Fruit fly (Drosophila melanogaster) whole organism, embryonic: ENCODE results near the gene Nse1.

ENCODE experiments used
- Atf6 ChIP-seq: fragments of 200-800 bp; sonication (Bioruptor generic); IDR thresholded peaks from 2 replicates; pipeline ENCODE4 v1.3.6; 2022; ENCODE audit warnings: missing biosample characterization, missing genetic modification characterization
- CG10565 ChIP-seq: fragments of 200-800 bp; sonication (Bioruptor generic); optimal IDR thresholded peaks from 3 replicates; lab custom pipeline; 2016; ENCODE audit warnings: missing biosample characterization, mild to moderate bottlenecking, missing genetic modification characterization
- CG10979 ChIP-seq: fragments of 200-800 bp; sonication (Bioruptor generic); optimal IDR thresholded peaks from 2 replicates; lab custom pipeline; 2018; ENCODE audit warnings: missing biosample characterization, mild to moderate bottlenecking, missing genetic modification characterization, moderate library complexity
- CG12155 ChIP-seq: fragments of 200-800 bp; sonication (Bioruptor generic); optimal IDR thresholded peaks from 3 replicates; lab custom pipeline; 2016; ENCODE audit warnings: missing biosample characterization, missing genetic modification characterization
- CG12659 ChIP-seq: fragments of 200-800 bp; sonication (Bioruptor generic); optimal IDR thresholded peaks from 3 replicates; lab custom pipeline; 2017; ENCODE audit warnings: mild to moderate bottlenecking, missing biosample characterization, missing genetic modification reagents, missing genetic modification characterization
- CG13894 ChIP-seq: fragments of 200-800 bp; sonication (Bioruptor generic); optimal IDR thresholded peaks from 3 replicates; lab custom pipeline; 2018; ENCODE audit warnings: missing biosample characterization, mild to moderate bottlenecking, missing genetic modification characterization, moderate library complexity
- CG1603 ChIP-seq: fragments of 200-800 bp; sonication (Bioruptor generic); optimal IDR thresholded peaks from 2 replicates; lab custom pipeline; 2019; ENCODE audit warnings: missing biosample characterization, mild to moderate bottlenecking, missing genetic modification characterization, moderate library complexity
- CG17359 ChIP-seq: fragments of 200-800 bp; sonication (Bioruptor generic); optimal IDR thresholded peaks from 3 replicates; lab custom pipeline; 2018; ENCODE audit warnings: missing biosample characterization, mild to moderate bottlenecking, missing genetic modification characterization, moderate library complexity
- CG18262 ChIP-seq: fragments of 200-800 bp; optimal IDR thresholded peaks from 3 replicates; lab custom pipeline; 2019; ENCODE audit warnings: missing biosample characterization, mild to moderate bottlenecking, missing genetic modification characterization, moderate library complexity
- CG2199 ChIP-seq: fragments of 200-800 bp; sonication (Bioruptor generic); IDR thresholded peaks from 3 replicates; pipeline ENCODE4 v1.3.6; 2022; ENCODE audit warnings: missing biosample characterization, missing genetic modification characterization
- CG2678 ChIP-seq: fragments of 200-800 bp; sonication (Bioruptor generic); optimal IDR thresholded peaks from 3 replicates; lab custom pipeline; 2019; ENCODE audit warnings: missing biosample characterization, mild to moderate bottlenecking, missing genetic modification characterization, moderate library complexity
- CG5180 ChIP-seq: fragments of 200-800 bp; sonication (Bioruptor generic); optimal IDR thresholded peaks from 3 replicates; lab custom pipeline; 2017; ENCODE audit warnings: missing biosample characterization, missing genetic modification characterization, mild to moderate bottlenecking, moderate library complexity, missing genetic modification reagents
- CG5953 ChIP-seq: fragments of 200-800 bp; sonication (Bioruptor generic); IDR thresholded peaks from 2 replicates; pipeline ENCODE4 v1.3.6; 2022; ENCODE audit warnings: missing biosample characterization, missing genetic modification characterization
- CG7839 ChIP-seq: fragments of 200-800 bp; sonication (Bioruptor generic); optimal IDR thresholded peaks from 3 replicates; lab custom pipeline; 2018; ENCODE audit warnings: missing biosample characterization, mild to moderate bottlenecking, missing genetic modification characterization, moderate library complexity
- CG8359 ChIP-seq: fragments of 200-800 bp; sonication (Bioruptor generic); optimal IDR thresholded peaks from 2 replicates; lab custom pipeline; 2017; ENCODE audit warnings: missing biosample characterization, mild to moderate bottlenecking, missing genetic modification characterization, borderline replicate concordance
- CG8388 ChIP-seq: fragments of 200-800 bp; sonication (Bioruptor generic); optimal IDR thresholded peaks from 2 replicates; lab custom pipeline; 2019; ENCODE audit warnings: missing biosample characterization, mild to moderate bottlenecking, missing genetic modification characterization, moderate library complexity
- CG9876 ChIP-seq: fragments of 200-800 bp; sonication (Bioruptor generic); optimal IDR thresholded peaks from 2 replicates; lab custom pipeline; 2016; ENCODE audit warnings: missing biosample characterization, missing genetic modification characterization
- CTCF ChIP-seq: fragments of 200-800 bp; sonication (Bioruptor generic); optimal IDR thresholded peaks from 2 replicates; lab custom pipeline; 2017; ENCODE audit warnings: missing biosample characterization, mild to moderate bottlenecking, missing genetic modification characterization, moderate library complexity
- D ChIP-seq, 2 experiments: fragments of 200-800 bp in 1 of 2; fragments of >200 bp in 1 of 2; sonication (Bioruptor generic) in 1 of 2; optimal IDR thresholded peaks; 2 replicates in 1 of 2; 3 replicates in 1 of 2; lab custom pipeline; 2017; ENCODE audit warnings: mild to moderate bottlenecking in 1 of 2, missing biosample characterization in 1 of 2, missing genetic modification characterization in 1 of 2, missing genetic modification reagents in 1 of 2
- Deaf1 ChIP-seq: fragments of 200-800 bp; optimal IDR thresholded peaks from 3 replicates; lab custom pipeline; 2019; ENCODE audit warnings: missing biosample characterization, mild to moderate bottlenecking, missing genetic modification characterization, moderate library complexity
- Dfd ChIP-seq, 2 experiments: fragments of >200 bp; optimal IDR thresholded peaks; 2 replicates each; lab custom pipeline; 2017; ENCODE audit warnings: missing biosample characterization in 2 of 2, missing genetic modification characterization in 2 of 2
- Doc2 ChIP-seq: fragments of 200-800 bp; sonication (Bioruptor generic); IDR thresholded peaks from 2 replicates; pipeline ENCODE4 v1.3.6; 2022; ENCODE audit warnings: missing biosample characterization, missing genetic modification characterization
- Fer3 ChIP-seq: fragments of 200-800 bp; sonication (Bioruptor generic); optimal IDR thresholded peaks from 2 replicates; lab custom pipeline; 2018; ENCODE audit warnings: missing biosample characterization, mild to moderate bottlenecking, missing genetic modification characterization, moderate library complexity
- MBD-R2 ChIP-seq: fragments of 200-800 bp; sonication (Bioruptor generic); IDR thresholded peaks from 2 replicates; pipeline ENCODE4 v1.3.6; 2022; ENCODE audit warnings: missing biosample characterization, missing genetic modification characterization
- Nf-YB ChIP-seq: fragments of 200-800 bp; sonication (Bioruptor generic); optimal IDR thresholded peaks from 3 replicates; lab custom pipeline; 2019; ENCODE audit warnings: missing biosample characterization, mild to moderate bottlenecking, missing genetic modification characterization, moderate library complexity
- Oaz ChIP-seq: fragments of 200-800 bp; sonication (Bioruptor generic); IDR thresholded peaks from 2 replicates; pipeline ENCODE4 v1.3.6; 2022; ENCODE audit warnings: missing biosample characterization, missing genetic modification characterization
- Spps ChIP-seq: fragments of 200-800 bp; sonication (Bioruptor generic); optimal IDR thresholded peaks from 2 replicates; lab custom pipeline; 2018; ENCODE audit warnings: missing biosample characterization, mild to moderate bottlenecking, missing genetic modification characterization
- TFAM ChIP-seq: fragments of 200-800 bp; sonication (Bioruptor generic); optimal IDR thresholded peaks from 2 replicates; lab custom pipeline; 2017; ENCODE audit warnings: missing biosample characterization, missing genetic modification characterization, inconsistent platforms
- Taf1 ChIP-seq: fragments of 200-800 bp; sonication (Bioruptor generic); IDR thresholded peaks from 2 replicates; pipeline ENCODE4 v1.3.6; 2022; ENCODE audit warnings: missing biosample characterization, missing genetic modification characterization
- Trl ChIP-seq, 3 experiments: fragments of >200 bp in 2 of 3; fragments of 200-800 bp in 1 of 3; sonication (Bioruptor generic) in 1 of 3; optimal IDR thresholded peaks; 2 replicates in 1 of 3; 3 replicates in 2 of 3; lab custom pipeline; 2016 to 2017; ENCODE audit warnings: missing biosample characterization in 1 of 3, missing genetic modification characterization in 1 of 3
- ash1 ChIP-seq: fragments of 200-800 bp; sonication (Bioruptor generic); optimal IDR thresholded peaks from 2 replicates; lab custom pipeline; 2018; ENCODE audit warnings: missing biosample characterization, mild to moderate bottlenecking, missing genetic modification characterization
- ato ChIP-seq: fragments of 200-800 bp; sonication (Bioruptor generic); IDR thresholded peaks from 2 replicates; pipeline ENCODE4 v1.3.6; 2022; ENCODE audit warnings: missing biosample characterization, missing genetic modification characterization; ENCODE audit not compliant: partially characterized antibody
- bcd ChIP-seq: fragments of 200-800 bp; sonication (Bioruptor generic); optimal IDR thresholded peaks from 2 replicates; lab custom pipeline; 2017; ENCODE audit warnings: missing biosample characterization, mild to moderate bottlenecking, missing genetic modification characterization
- bigmax ChIP-seq: fragments of 200-800 bp; sonication (Bioruptor generic); optimal IDR thresholded peaks from 2 replicates; lab custom pipeline; 2018; ENCODE audit warnings: missing biosample characterization, mild to moderate bottlenecking, missing genetic modification characterization
- caup ChIP-seq: fragments of 200-800 bp; sonication (Bioruptor generic); optimal IDR thresholded peaks from 3 replicates; lab custom pipeline; 2017; ENCODE audit warnings: missing biosample characterization, mild to moderate bottlenecking, missing genetic modification characterization, moderate library complexity; ENCODE audit not compliant: severe bottlenecking
- chif ChIP-seq, 2 experiments: fragments of 200-800 bp; sonication (Bioruptor generic); optimal IDR thresholded peaks; 3 replicates each; lab custom pipeline; 2016; ENCODE audit warnings: missing biosample characterization in 2 of 2, missing genetic modification characterization in 2 of 2
- da ChIP-seq: fragments of 200-800 bp; sonication (Bioruptor generic); optimal IDR thresholded peaks from 2 replicates; lab custom pipeline; 2016; ENCODE audit warnings: missing biosample characterization, missing genetic modification characterization
- fd102C ChIP-seq: fragments of 200-800 bp; sonication (Bioruptor generic); optimal IDR thresholded peaks from 2 replicates; lab custom pipeline; 2018; ENCODE audit warnings: missing biosample characterization, mild to moderate bottlenecking, missing genetic modification characterization, moderate library complexity
- fru ChIP-seq: fragments of >200 bp; optimal IDR thresholded peaks from 2 replicates; lab custom pipeline; 2017
- gsb ChIP-seq: fragments of 200-800 bp; sonication (Bioruptor generic); IDR thresholded peaks from 2 replicates; pipeline ENCODE4 v1.3.6; 2022; ENCODE audit warnings: missing biosample characterization, missing genetic modification characterization
- gt ChIP-seq: fragments of 200-800 bp; sonication (Bioruptor generic); IDR thresholded peaks from 2 replicates; pipeline ENCODE4 v1.3.6; 2022; ENCODE audit warnings: missing biosample characterization, missing genetic modification characterization
- ind ChIP-seq: fragments of 200-800 bp; sonication (Bioruptor generic); optimal IDR thresholded peaks from 3 replicates; lab custom pipeline; 2016; ENCODE audit warnings: missing biosample characterization, missing genetic modification characterization
- oc ChIP-seq: fragments of 200-800 bp; sonication (Bioruptor generic); optimal IDR thresholded peaks from 2 replicates; lab custom pipeline; 2018; ENCODE audit warnings: missing biosample characterization, mild to moderate bottlenecking, missing genetic modification characterization, moderate library complexity
- onecut ChIP-seq: fragments of 200-800 bp; sonication (Bioruptor generic); IDR thresholded peaks from 2 replicates; pipeline ENCODE4 v1.3.6; 2022; ENCODE audit warnings: missing biosample characterization, missing genetic modification characterization
- pum ChIP-seq: fragments of 200-800 bp; sonication (Bioruptor generic); optimal IDR thresholded peaks from 2 replicates; lab custom pipeline; 2016; ENCODE audit warnings: missing biosample characterization, missing genetic modification characterization
- repo ChIP-seq: fragments of 200-800 bp; sonication (Bioruptor generic); optimal IDR thresholded peaks from 2 replicates; lab custom pipeline; 2016; ENCODE audit warnings: missing biosample characterization, missing genetic modification characterization
- sna ChIP-seq: fragments of 200-800 bp; sonication (Bioruptor generic); IDR thresholded peaks from 2 replicates; pipeline ENCODE4 v1.3.6; 2022; ENCODE audit warnings: missing biosample characterization, missing genetic modification characterization; ENCODE audit not compliant: partially characterized antibody
- ttk ChIP-seq: fragments of 200-800 bp; sonication (Bioruptor generic); IDR thresholded peaks from 2 replicates; pipeline ENCODE4 v2.1.2; 2022; ENCODE audit warnings: missing biosample characterization, missing genetic modification characterization
- zf30C ChIP-seq: fragments of 200-800 bp; sonication (Bioruptor generic); optimal IDR thresholded peaks from 3 replicates; lab custom pipeline; 2018; ENCODE audit warnings: missing biosample characterization, mild to moderate bottlenecking, missing genetic modification characterization

The Nse1 gene

DNA sequence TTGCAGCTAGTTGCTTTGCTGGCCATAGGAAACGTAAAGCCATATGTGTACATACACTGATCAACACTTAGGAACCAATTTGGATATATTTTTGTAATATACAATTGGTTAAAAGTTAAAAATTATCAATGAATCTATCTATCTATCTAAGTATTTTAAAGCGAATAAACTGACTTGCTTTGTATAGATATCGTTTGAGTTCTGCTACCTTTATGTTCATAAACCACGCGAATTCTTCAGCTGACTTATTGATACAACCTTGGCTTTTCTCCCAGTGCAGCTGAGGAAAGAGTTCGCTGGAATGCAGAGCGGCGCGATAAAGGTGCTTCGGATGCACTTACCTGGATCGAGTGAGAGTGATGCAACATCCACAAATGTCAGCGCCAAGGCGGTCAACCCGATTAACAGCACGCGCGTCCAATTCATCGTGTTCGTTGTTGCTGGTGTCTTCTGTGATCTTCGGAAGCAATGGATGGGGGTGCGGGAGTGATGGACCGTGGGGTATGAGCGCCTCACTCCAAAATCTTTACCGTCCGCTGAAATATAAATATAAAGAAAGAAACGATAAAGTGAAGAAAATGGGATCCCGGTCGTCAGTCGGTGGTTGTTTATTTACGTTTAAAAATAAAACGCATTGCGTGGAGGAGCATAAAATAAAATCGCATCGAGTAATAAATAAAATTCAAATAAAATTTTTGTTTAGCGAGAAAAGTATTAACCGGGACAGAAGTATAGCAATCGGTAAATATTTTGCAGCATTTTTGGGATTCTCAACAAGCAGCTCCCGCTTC, 24.2 kb upstream of the Nse1 start (continued):
- no peak for TF ChIP-seq Dfd (GFP tag; optimal IDR thresholded peaks at IDR 0.05; lab: Kevin White, UChicago)
- TF ChIP-seq oc (tag; lab: Kevin White, UChicago), result peak; percentile 1
- no peak for TF ChIP-seq Oaz (GFP tag; lab: Robert Waterston, UW)
- no peak for TF ChIP-seq chif (GFP tag; optimal IDR thresholded peaks at IDR 0.05; lab: Kevin White, UChicago)
- no peak for TF ChIP-seq CG2678 (tag; lab: Kevin White, UChicago)
- TF ChIP-seq da (GFP tag; lab: Kevin White, UChicago), result no peak
- no peak for TF ChIP-seq ash1 (GFP tag; lab: Kevin White, UChicago)
- TF ChIP-seq Doc2 (GFP tag; lab: Robert Waterston, UW), result no peak
- no peak for TF ChIP-seq CG13894
- no peak for TF ChIP-seq gsb (GFP tag; lab: Robert Waterston, UW)
- TF ChIP-seq CG9876 (GFP tag; lab: Kevin White, UChicago), result no peak
- TF ChIP-seq Taf1, result no peak
- TF ChIP-seq fd102C (GFP tag; lab: Kevin White, UChicago), result no peak
- TF ChIP-seq sna, result no peak
- TF ChIP-seq CTCF (GFP tag; lab: Kevin White, UChicago), result no peak
- TF ChIP-seq ind (GFP tag; lab: Kevin White, UChicago), result no peak
- no peak for TF ChIP-seq CG10565 (GFP tag; lab: Kevin White, UChicago)
- no peak for TF ChIP-seq D (optimal IDR thresholded peaks at IDR 0.05; lab: Kevin White, UChicago)
- no peak for TF ChIP-seq D (GFP tag; optimal IDR thresholded peaks at IDR 0.05; lab: Kevin White, UChicago)
- 0 out of 3 replicates have a peak, but pooled peaks have one; percentile 28 for TF ChIP-seq CG2199 (GFP tag; lab: Robert Waterston, UW)
- no peak for TF ChIP-seq CG5953
- TF ChIP-seq CG12155, result no peak
- no peak for TF ChIP-seq bigmax (GFP tag; lab: Kevin White, UChicago)
- TF ChIP-seq Spps (tag; lab: Kevin White, UChicago), result no peak
- TF ChIP-seq fru (lab: Kevin White, UChicago), result no peak
- TF ChIP-seq CG5180 (GFP tag; lab: Kevin White, UChicago), result no peak
- TF ChIP-seq Nf-YB (GFP tag; lab: Kevin White, UChicago), result no peak
- TF ChIP-seq bcd, result no peak
- TF ChIP-seq CG17359 (tag; lab: Kevin White, UChicago), result peak; percentile 31
- no peak for TF ChIP-seq CG12659 (GFP tag; lab: Kevin White, UChicago)
- TF ChIP-seq ato (GFP tag; lab: Robert Waterston, UW), result no peak
- TF ChIP-seq gt (GFP tag; lab: Robert Waterston, UW), result no peak
- TF ChIP-seq Atf6 (GFP tag; lab: Robert Waterston, UW), result no peak
- TF ChIP-seq pum (GFP tag; lab: Kevin White, UChicago), result no peak
- peak; percentile 5 for TF ChIP-seq CG8388 (GFP tag; lab: Kevin White, UChicago)
- TF ChIP-seq CG18262 (tag; lab: Kevin White, UChicago), result peak; percentile 13
- no peak for TF ChIP-seq MBD-R2 (GFP tag; lab: Robert Waterston, UW)
- TF ChIP-seq TFAM (GFP tag; lab: Kevin White, UChicago), result no peak
- TF ChIP-seq CG8359 (GFP tag; lab: Kevin White, UChicago), result peak; percentile 27
- TF ChIP-seq Fer3 (tag; lab: Kevin White, UChicago), result no peak
- peak; percentile 50 for TF ChIP-seq CG1603 (tag; lab: Kevin White, UChicago)
- TF ChIP-seq zf30C (GFP tag; lab: Kevin White, UChicago), result peak; percentile 0
- no peak for TF ChIP-seq onecut (GFP tag; lab: Robert Waterston, UW)
- no peak for TF ChIP-seq ttk (GFP tag; lab: Robert Waterston, UW)
- TF ChIP-seq repo (GFP tag; lab: Kevin White, UChicago), result no peak
- TF ChIP-seq Trl (optimal IDR thresholded peaks at IDR 0.05; lab: Kevin White, UChicago), result no peak
- TF ChIP-seq Trl (GFP tag; optimal IDR thresholded peaks at IDR 0.05; lab: Kevin White, UChicago), result no peak
- TF ChIP-seq CG7839, result no peak
- no peak for TF ChIP-seq caup (GFP tag; lab: Kevin White, UChicago)
- no peak for TF ChIP-seq Deaf1 (tag; lab: Kevin White, UChicago)
- TF ChIP-seq CG10979 (tag; lab: Kevin White, UChicago), result peak; percentile 30
